Fruit fly (Drosophila melanogaster) S2 (cell line): ENCODE data around the gene CG10516.

Experiments
- CG8478 ChIP-seq: fragments of >200 bp; optimal IDR thresholded peaks from 2 replicates; lab custom pipeline; 2018
- CTCF ChIP-seq, 2 experiments: fragments of >200 bp; optimal IDR thresholded peaks; 2 replicates each; lab custom pipeline; 2018

The CG10516 gene

DNA sequence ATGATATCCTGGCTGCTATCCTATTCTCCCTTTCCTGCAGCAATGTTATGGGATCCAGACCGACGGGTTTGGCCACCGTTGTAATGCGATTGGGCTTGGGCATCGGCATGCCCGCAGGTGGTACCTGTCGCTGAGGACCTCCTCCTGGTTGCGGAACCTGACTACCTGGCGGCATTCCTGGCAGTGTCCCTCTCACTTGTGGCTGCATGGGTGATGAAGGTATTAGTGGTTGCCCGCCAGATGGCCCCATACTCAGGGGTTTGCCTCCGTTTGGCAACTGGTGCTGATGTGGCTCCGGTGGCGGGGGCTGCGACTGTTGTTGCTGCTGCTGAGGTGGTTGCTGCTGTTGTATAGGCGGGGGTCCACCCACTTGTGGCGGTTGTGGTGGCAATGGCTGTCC, 6.2 kb downstream of the CG10516 start:
- no peak for TF ChIP-seq CTCF (optimal IDR thresholded peaks at IDR 0.05; lab: Kevin White, UChicago)
- no peak for TF ChIP-seq CG8478 (lab: Kevin White, UChicago)

dm6 chr3L:15975068-15975467, 7.1 kb downstream of the CG10516 start, which contains the start of gene CG17026:
TSS of gene CG17026 (plus strand) at chr3L:15975368.
- TF ChIP-seq CG8478 (lab: Kevin White, UChicago) (no peak), CTCF (optimal IDR thresholded peaks at IDR 0.05; lab: Kevin White, UChicago) (no peak)

dm6 chr3L:15976758-15977157, 8.8 kb downstream of the CG10516 start, which contains the start of gene CG17029:
TSS of gene CG17029 (plus strand) at chr3L:15976870.
- no peak for TF ChIP-seq CG8478 (lab: Kevin White, UChicago)
- no peak for TF ChIP-seq CTCF (optimal IDR thresholded peaks at IDR 0.05; lab: Kevin White, UChicago)

dm6 chr3L:15977565-15977964, 9.6 kb downstream of the CG10516 start:
- TF ChIP-seq CG8478 (lab: Kevin White, UChicago): no peak
- no peak for TF ChIP-seq CTCF (optimal IDR thresholded peaks at IDR 0.05; lab: Kevin White, UChicago)

DNA sequence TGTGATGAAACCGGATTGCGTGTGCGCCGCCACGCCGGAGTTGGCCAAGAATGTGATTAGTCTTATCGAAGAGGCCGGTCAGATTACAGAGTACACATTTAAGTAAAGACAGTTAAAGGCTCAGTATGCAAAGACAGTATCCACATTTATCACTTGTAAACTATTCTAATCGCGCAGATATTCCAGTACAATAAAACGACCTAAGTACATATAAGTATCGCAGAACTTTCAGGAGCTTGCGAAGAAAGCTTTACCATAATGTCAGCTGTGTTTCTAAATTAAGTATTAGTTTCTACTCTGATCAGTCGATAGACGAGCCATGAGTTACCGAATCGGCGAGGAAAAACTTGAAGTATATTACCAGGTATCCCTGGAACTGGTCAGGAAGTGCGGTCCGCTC, 10.2 kb downstream of the CG10516 start, which contains the start of gene CG17028:
TSS of gene CG17028 (plus strand) at position 301 of the 400 bp plus-strand sequence.
- TF ChIP-seq CTCF (optimal IDR thresholded peaks at IDR 0.05; lab: Kevin White, UChicago) (no peak), CG8478 (lab: Kevin White, UChicago) (no peak)

- TF ChIP-seq CG8478 (lab: Kevin White, UChicago): no peak
- TF ChIP-seq CTCF (optimal IDR thresholded peaks at IDR 0.05; lab: Kevin White, UChicago): no peak
These were observed 11.2 kb downstream of the CG10516 start for dm6 chr3L:15979240-15979639.

dm6 chr3L:15979912-15980311, 11.9 kb downstream of the CG10516 start, which contains the start of gene CG17027:
TSS of gene CG17027 (plus strand) at chr3L:15980100.
- TF ChIP-seq CG8478 (lab: Kevin White, UChicago) (no peak), CTCF (optimal IDR thresholded peaks at IDR 0.05; lab: Kevin White, UChicago) (no peak)

DNA sequence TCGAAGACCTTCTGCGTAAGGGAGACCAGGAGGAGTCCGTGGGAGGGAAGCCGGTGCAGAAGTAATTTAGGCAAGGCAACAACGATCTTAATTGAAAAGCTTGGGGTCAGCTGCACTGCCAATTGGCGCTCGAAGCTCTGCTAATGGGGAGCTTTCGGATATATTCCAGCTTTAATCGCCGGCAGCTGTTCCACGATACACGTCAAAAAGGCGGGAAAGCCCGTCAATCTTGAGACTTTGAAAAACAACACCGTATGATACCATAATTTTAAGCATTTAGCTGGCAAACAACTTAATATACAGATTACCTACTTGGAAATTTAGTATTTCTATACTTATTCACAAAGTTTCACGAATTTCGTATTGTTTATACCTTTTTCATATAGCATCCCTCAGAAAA, 13.4 kb downstream of the CG10516 start:
- TF ChIP-seq CTCF (optimal IDR thresholded peaks at IDR 0.05; lab: Kevin White, UChicago) (no peak), CG8478 (lab: Kevin White, UChicago) (no peak)

DNA sequence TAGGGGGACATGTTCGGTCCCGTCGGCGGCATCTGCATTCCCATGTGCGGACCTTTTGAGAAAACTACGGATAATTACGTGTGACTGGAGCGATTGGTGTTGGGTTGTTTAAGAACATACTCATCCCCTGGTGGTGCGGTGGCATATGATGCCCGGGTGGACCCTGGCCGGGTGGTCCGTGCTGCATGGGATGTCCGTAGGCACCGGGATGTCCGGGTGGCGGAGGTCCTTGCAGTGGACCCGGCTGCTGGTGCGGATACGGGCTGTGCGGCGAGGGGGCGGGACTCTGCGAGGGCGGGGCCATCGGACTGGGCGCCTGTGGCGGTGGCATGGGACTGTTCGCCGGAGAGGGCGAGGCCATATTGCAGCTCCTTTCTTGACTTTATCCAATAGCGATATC, 14.1 kb downstream of the CG10516 start:
- TF ChIP-seq CTCF (optimal IDR thresholded peaks at IDR 0.05; lab: Kevin White, UChicago) (no peak), CG8478 (lab: Kevin White, UChicago) (no peak)

dm6 chr3L:15982783-15983432, 14.9 kb downstream of the CG10516 start, which contains the start of the genes brm and Arl1:
TSS of gene brm (minus strand) at chr3L:15982869.
TSS of gene Arl1 (plus strand) at chr3L:15983135.
- TF ChIP-seq CTCF (optimal IDR thresholded peaks at IDR 0.05; lab: Kevin White, UChicago) (no peak), CG8478 (lab: Kevin White, UChicago) (no peak)

DNA sequence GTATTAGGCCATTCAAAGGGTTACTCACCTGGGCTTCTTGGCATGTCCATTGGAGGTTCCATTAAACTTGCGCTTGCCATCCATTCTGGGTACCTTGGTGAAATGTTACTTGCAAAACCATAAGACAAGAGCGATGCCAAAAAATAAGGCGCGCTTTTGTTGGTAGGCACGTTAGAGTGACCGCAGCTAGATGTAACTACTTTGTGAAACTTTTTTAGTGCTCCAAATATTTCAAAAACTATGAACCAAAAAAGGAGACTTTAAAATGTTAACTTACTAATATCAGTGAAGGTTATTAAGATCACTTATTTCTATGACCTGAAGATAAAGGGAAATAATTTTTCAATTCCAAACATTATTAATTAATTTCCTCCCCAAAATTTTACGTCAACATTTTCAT, 19.6 kb downstream of the CG10516 start, which contains the start of gene PolD1:
TSS of gene PolD1 (minus strand) at position 181 of the 400 bp plus-strand sequence.
- TF ChIP-seq CTCF (optimal IDR thresholded peaks at IDR 0.05; lab: Kevin White, UChicago): no peak
- no peak for TF ChIP-seq CG8478 (lab: Kevin White, UChicago)

DNA sequence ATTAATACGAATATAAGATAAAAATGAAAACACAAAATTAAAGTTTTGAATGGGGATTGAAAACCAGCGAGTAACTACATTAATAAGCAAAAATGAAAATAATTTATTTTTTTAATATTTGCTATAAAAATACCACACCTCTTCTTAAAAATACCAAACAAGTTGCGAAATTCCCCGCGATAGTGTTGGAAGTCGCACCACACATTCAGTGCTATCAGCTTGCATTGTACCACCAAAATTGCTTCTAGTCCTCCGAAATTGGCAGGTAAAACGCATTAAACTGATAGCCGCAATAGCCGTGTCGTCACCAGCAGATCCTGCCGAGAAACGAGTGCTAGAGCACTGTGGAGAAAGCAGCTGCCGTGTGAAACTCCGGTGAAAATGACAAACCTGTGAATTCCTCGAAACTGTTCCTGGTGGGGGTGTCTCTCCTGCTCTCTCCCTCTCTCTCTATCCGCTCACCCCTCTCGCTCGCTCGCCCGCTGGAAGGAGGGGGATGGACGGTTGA, 20.1 kb downstream of the CG10516 start, which contains the start of gene Hip14:
TSS of gene Hip14 (plus strand) at position 198 of the 508 bp plus-strand sequence.
- TF ChIP-seq CG8478 (lab: Kevin White, UChicago) (no peak), CTCF (optimal IDR thresholded peaks at IDR 0.05; lab: Kevin White, UChicago) (peak in 1 of 2 experiments; percentile 32)

dm6 chr3L:15996019-15996418, 28.0 kb downstream of the CG10516 start:
- TF ChIP-seq CTCF (optimal IDR thresholded peaks at IDR 0.05; lab: Kevin White, UChicago) (no peak), CG8478 (lab: Kevin White, UChicago) (no peak)

DNA sequence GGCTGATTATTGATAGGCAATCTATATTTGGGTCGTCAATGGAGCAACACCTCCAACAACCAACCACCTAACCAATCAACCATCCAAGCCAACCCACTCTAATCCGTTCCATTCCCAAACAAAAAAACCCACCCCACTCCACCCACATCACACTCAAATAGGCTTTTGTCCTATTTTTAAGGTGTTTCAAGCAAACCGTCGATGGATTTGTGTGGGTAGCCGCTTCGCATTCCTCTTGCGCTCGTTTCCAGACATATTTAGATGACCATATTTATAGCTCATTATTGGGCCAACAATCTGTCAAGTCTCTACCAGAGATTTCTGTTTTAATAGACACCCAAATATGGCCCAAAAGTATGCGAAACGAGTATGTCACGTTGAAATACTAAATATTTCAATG, 30.2 kb downstream of the CG10516 start:
- no peak for TF ChIP-seq CTCF (optimal IDR thresholded peaks at IDR 0.05; lab: Kevin White, UChicago)
- TF ChIP-seq CG8478 (lab: Kevin White, UChicago): no peak

DNA sequence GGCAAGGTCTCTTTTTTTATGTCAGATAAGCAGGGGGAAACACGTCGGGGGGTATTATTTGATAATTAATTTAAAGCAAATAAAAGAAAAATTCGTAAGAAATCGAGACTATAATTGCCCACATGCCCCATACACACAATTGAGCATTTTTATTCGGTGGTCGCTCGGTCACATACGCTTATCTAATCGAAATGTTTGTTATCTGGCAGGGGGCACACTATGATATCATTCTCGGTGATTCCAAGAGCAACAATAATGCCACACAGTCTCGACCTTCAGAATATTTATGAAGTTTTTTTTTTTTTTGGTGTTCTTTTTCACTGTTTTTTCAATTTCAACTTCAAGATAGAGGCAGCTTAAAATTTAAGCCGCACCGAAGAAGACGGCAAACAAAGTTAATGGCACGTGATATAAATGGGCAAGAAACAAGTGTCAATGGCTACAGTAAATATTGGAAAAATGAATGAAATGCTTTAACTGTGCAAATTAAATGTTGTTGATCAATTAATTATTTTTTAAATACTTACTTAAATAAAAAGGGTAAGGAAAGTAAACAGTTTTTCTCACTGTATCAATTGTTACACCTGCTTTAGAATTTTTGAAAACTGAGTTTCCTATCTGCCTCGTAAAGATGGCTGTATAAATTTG, 31.5 kb downstream of the CG10516 start:
- no peak for TF ChIP-seq CTCF (optimal IDR thresholded peaks at IDR 0.05; lab: Kevin White, UChicago)
- no peak for TF ChIP-seq CG8478 (lab: Kevin White, UChicago)
